Worm (Caenorhabditis elegans): ENCODE results near the gene gstk-1.

DNA sequence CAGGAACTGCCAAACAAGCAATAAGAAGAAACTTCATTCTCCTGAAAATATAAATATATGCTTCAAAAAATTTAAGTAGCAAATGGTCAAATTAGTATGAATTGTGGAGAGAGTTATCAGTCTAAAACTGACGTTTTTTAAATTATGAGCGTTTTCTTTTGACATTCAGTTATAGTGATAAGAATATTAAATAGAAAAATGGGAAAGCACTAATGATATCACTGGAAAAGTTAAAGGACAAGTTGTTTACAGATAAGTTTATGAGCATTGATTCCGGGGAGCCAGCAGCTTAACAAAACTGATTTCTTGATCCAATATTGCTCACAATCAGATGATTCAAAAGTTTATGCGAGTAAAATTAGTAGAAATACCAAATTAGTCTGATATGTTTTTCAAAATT is 3.9 kb downstream of the gstk-1 start, which contains the start of gene ZK1320.3:
- TF ChIP-seq ztf-11 (tag; optimal IDR thresholded peaks at IDR 0.05) (no peak), unc-62 (GFP tag; optimal IDR thresholded peaks at IDR 0.05) (no peak), lin-13 (tag; optimal IDR thresholded peaks at IDR 0.05) (no peak), nhr-76 (tag; optimal IDR thresholded peaks at IDR 0.05) (no peak), elt-3 (tag; optimal IDR thresholded peaks at IDR 0.05) (no peak), nhr-28 (tag; optimal IDR thresholded peaks at IDR 0.05) (no peak), ceh-39 (tag; optimal IDR thresholded peaks at IDR 0.05) (no peak), pha-4 (tag; optimal IDR thresholded peaks at IDR 0.05) (no peak), unc-120 (tag; optimal IDR thresholded peaks at IDR 0.05; ENCODE audit: poor library complexity, severe bottlenecking) (no peak), mep-1 (tag; optimal IDR thresholded peaks at IDR 0.05) (no peak), lsy-2 (tag; optimal IDR thresholded peaks at IDR 0.05) (no peak), sptf-1 (tag; optimal IDR thresholded peaks at IDR 0.05) (no peak), unc-39 (tag; optimal IDR thresholded peaks at IDR 0.05) (no peak), snpc-4 (tag; optimal IDR thresholded peaks at IDR 0.05) (no peak)

Data from whole organism, mixed stage, embryonic.